Fruit fly (Drosophila melanogaster) whole organism, wandering third instar larva: Measurements from ENCODE around the gene CG17167.
A peak's percentile ranks its signal among the peaks of the same experiment; 100 is the strongest.

ENCODE experiments used
- Abd-B ChIP-seq: fragments of >200 bp; optimal IDR thresholded peaks from 2 replicates; lab custom pipeline; 2017; ENCODE audit warnings: missing biosample characterization, missing genetic modification characterization
- CrebA ChIP-seq: fragments of 200-800 bp; sonication (Bioruptor generic); optimal IDR thresholded peaks from 2 replicates; lab custom pipeline; 2016; ENCODE audit warnings: missing biosample characterization, mild to moderate bottlenecking, missing genetic modification characterization, borderline replicate concordance
- Dfd ChIP-seq: fragments of >200 bp; optimal IDR thresholded peaks from 2 replicates; lab custom pipeline; 2017; ENCODE audit warnings: missing biosample characterization, missing genetic modification characterization
- Dif ChIP-seq: fragments of 200-275, 200-300 bp; sonication (Bioruptor generic); optimal IDR thresholded peaks from 2 replicates; lab custom pipeline; 2018; ENCODE audit warnings: missing biosample characterization, missing genetic modification characterization; ENCODE audit not compliant: partially characterized antibody
- HLH106 ChIP-seq: fragments of 200-800 bp; optimal IDR thresholded peaks from 3 replicates; lab custom pipeline; 2019; ENCODE audit warnings: missing biosample characterization, mild to moderate bottlenecking, missing genetic modification characterization, moderate library complexity
- Hnf4 ChIP-seq: fragments of 200-800 bp; sonication (Bioruptor generic); optimal IDR thresholded peaks from 2 replicates; lab custom pipeline; 2016; ENCODE audit warnings: missing biosample characterization, mild to moderate bottlenecking, missing genetic modification characterization
- Hr78 ChIP-seq: fragments of >200 bp; optimal IDR thresholded peaks from 2 replicates; lab custom pipeline; 2017; ENCODE audit warnings: missing biosample characterization, missing genetic modification characterization
- Jra ChIP-seq: sonication (Bioruptor generic); optimal IDR thresholded peaks from 2 replicates; lab custom pipeline; 2016; ENCODE audit warnings: missing biosample characterization, missing genetic modification characterization
- Myc ChIP-seq: fragments of >200 bp; optimal IDR thresholded peaks from 2 replicates; lab custom pipeline; 2017
- N ChIP-seq: fragments of >200 bp; optimal IDR thresholded peaks from 2 replicates; lab custom pipeline; 2018; ENCODE audit warnings: missing biosample characterization, missing external identifiers, missing genetic modification characterization
- brk ChIP-seq: fragments of 200-800 bp; sonication (Bioruptor generic); optimal IDR thresholded peaks from 2 replicates; lab custom pipeline; 2016; ENCODE audit warnings: missing biosample characterization, mild to moderate bottlenecking, missing genetic modification characterization
- dsf ChIP-seq: sonication (Bioruptor generic); optimal IDR thresholded peaks from 2 replicates; lab custom pipeline; 2016; ENCODE audit warnings: missing biosample characterization, missing genetic modification characterization, borderline replicate concordance
- h ChIP-seq: fragments of 200-800 bp; sonication (Bioruptor generic); optimal IDR thresholded peaks from 3 replicates; lab custom pipeline; 2016; ENCODE audit warnings: missing biosample characterization, mild to moderate bottlenecking, missing genetic modification characterization
- pan ChIP-seq: fragments of >200 bp; optimal IDR thresholded peaks from 2 replicates; lab custom pipeline; 2017
- psq ChIP-seq: fragments of 200-800 bp; sonication (Bioruptor generic); optimal IDR thresholded peaks from 3 replicates; lab custom pipeline; 2017; ENCODE audit warnings: missing biosample characterization, mild to moderate bottlenecking, missing genetic modification characterization, moderate library complexity
- rgr ChIP-seq: fragments of 200-800 bp; sonication (Bioruptor generic); optimal IDR thresholded peaks from 3 replicates; lab custom pipeline; 2016; ENCODE audit warnings: missing biosample characterization, mild to moderate bottlenecking, missing genetic modification characterization
- sage ChIP-seq: fragments of 200-800 bp; sonication (Bioruptor generic); optimal IDR thresholded peaks from 2 replicates; lab custom pipeline; 2016; ENCODE audit warnings: missing biosample characterization, mild to moderate bottlenecking, missing genetic modification characterization
- sv ChIP-seq: fragments of 200-800 bp; sonication (Bioruptor generic); optimal IDR thresholded peaks from 3 replicates; lab custom pipeline; 2016; ENCODE audit warnings: missing biosample characterization, missing genetic modification characterization
- tai ChIP-seq: sonication (Bioruptor generic); optimal IDR thresholded peaks from 2 replicates; lab custom pipeline; 2016; ENCODE audit warnings: missing biosample characterization, missing genetic modification characterization
- usp ChIP-seq: fragments of >200 bp; optimal IDR thresholded peaks from 2 replicates; lab custom pipeline; 2017; ENCODE audit warnings: missing biosample characterization, missing genetic modification characterization
- woc ChIP-seq: sonication (Bioruptor generic); optimal IDR thresholded peaks from 2 replicates; lab custom pipeline; 2016; ENCODE audit warnings: missing biosample characterization, mild to moderate bottlenecking, missing genetic modification characterization

Gene CG17167

DNA sequence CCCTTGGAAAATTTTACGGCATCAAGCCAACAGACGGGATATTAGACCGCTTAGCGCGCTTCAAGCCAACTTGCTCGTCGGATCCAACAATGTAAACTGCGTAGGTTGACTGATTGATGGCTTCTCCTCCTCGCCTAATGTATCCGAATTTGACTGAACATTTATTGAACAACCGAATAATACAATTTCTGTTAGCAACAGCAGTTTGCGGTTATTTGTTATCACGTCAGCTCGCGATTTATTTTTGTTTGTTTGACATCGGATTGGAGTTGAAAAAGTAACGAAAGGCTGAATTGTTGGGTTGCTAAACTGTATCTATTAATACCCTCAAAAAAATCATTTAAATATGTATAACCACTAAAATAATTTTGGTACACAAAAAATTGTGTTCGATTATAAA is 24.4 kb downstream of the CG17167 start, which contains the start of gene CG17159:
TSS of gene CG17159 (minus strand) at position 101 of the 400 bp plus-strand sequence.
- no peak for TF ChIP-seq psq
- no peak for TF ChIP-seq Dif
- TF ChIP-seq sv (GFP tag; lab: Kevin White, UChicago), result no peak
- TF ChIP-seq N (GFP tag; lab: Kevin White, UChicago), result no peak
- no peak for TF ChIP-seq Myc
- TF ChIP-seq Hnf4 (GFP tag; lab: Kevin White, UChicago), result no peak
- TF ChIP-seq pan (lab: Kevin White, UChicago), result no peak
- TF ChIP-seq rgr (GFP tag; lab: Kevin White, UChicago), result no peak

- TF ChIP-seq Jra (GFP tag; lab: Kevin White, UChicago) (no peak), Abd-B (GFP tag; lab: Kevin White, UChicago) (no peak), dsf (GFP tag; lab: Kevin White, UChicago) (no peak), tai (GFP tag; lab: Kevin White, UChicago) (no peak), usp (GFP tag; lab: Kevin White, UChicago) (no peak), sage (GFP tag; lab: Kevin White, UChicago) (no peak), CrebA (GFP tag; lab: Kevin White, UChicago) (no peak)
Observed at dm6 chrX:23096117-23096817, 28.2 kb downstream of the CG17167 start, which contains the start of gene CG17162. CG17162 (minus strand) TSS chrX:23096735.

dm6 chrX:23096818-23097129 is 28.7 kb downstream of the CG17167 start:
- no peak for TF ChIP-seq Hr78 (GFP tag; lab: Kevin White, UChicago)
- peak; percentile 38 for TF ChIP-seq Dfd (GFP tag; lab: Kevin White, UChicago)

- TF ChIP-seq N (GFP tag; lab: Kevin White, UChicago) (peak; percentile 43), Jra (GFP tag; lab: Kevin White, UChicago) (no peak)
Observed at dm6 chrX:23097250-23097649, 29.1 kb downstream of the CG17167 start.

DNA sequence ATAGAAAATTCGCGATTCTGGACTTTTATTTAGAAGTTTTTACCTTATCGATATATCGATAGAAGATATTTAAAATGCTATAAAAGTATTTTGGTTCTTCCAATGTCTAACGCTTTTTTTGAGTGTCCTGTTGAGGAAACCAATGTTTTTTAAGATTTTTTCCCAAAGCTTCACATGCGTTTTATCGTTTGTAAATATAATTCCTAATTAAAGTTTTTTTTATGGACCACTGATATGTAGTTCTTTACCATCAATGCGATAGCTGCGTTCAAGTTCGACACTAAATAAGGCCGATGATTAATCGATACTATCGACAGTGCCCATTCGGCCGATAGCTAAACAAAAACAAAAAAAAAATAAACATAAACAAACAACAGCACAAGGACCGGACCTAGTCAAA is 37.6 kb downstream of the CG17167 start, which contains the start of gene ATbp:
TSS of gene ATbp (plus strand) at position 312 of the 400 bp plus-strand sequence.
- TF ChIP-seq HLH106 (tag; lab: Kevin White, UChicago), result peak; percentile 21
- TF ChIP-seq brk, result peak; percentile 1
- peak; percentile 42 for TF ChIP-seq woc
- TF ChIP-seq tai (GFP tag; lab: Kevin White, UChicago), result peak; percentile 11
- no peak for TF ChIP-seq dsf (GFP tag; lab: Kevin White, UChicago)
- TF ChIP-seq h, result peak; percentile 14
- TF ChIP-seq Hnf4 (GFP tag; lab: Kevin White, UChicago), result peak; percentile 35
- TF ChIP-seq Dif, result no peak
- no peak for TF ChIP-seq Dfd (GFP tag; lab: Kevin White, UChicago)
- TF ChIP-seq rgr (GFP tag; lab: Kevin White, UChicago), result peak; percentile 17
